Fruit fly (Drosophila melanogaster) S2 (cell line): ENCODE measurements around the gene for.

Experiments used
- CG8478 ChIP-seq: fragments of >200 bp; optimal IDR thresholded peaks from 2 replicates; lab custom pipeline; 2018
- CTCF ChIP-seq, 2 experiments: fragments of >200 bp; optimal IDR thresholded peaks; 2 replicates each; lab custom pipeline; 2018

Gene for

dm6 chr2L:3656667-3657066 lies at the start of gene for:
TSS of gene for (minus strand) at chr2L:3656953.
- TF ChIP-seq CTCF (optimal IDR thresholded peaks at IDR 0.05; lab: Kevin White, UChicago) (no peak), CG8478 (no peak)

- TF ChIP-seq CG8478, result no peak
- no peak for TF ChIP-seq CTCF (optimal IDR thresholded peaks at IDR 0.05; lab: Kevin White, UChicago)
These were observed 48.7 kb upstream of the for start, which contains the start of gene CG31778 for dm6 chr2L:3705438-3705921. TSS of gene CG31778 (minus strand) at chr2L:3705488.

dm6 chr2L:3703260-3703659 lies 46.5 kb upstream of the for start, which contains the start of gene CG2816:
TSS of gene CG2816 (plus strand) at chr2L:3703659.
- TF ChIP-seq CG8478, result no peak
- no peak for TF ChIP-seq CTCF (optimal IDR thresholded peaks at IDR 0.05; lab: Kevin White, UChicago)

- TF ChIP-seq CTCF (optimal IDR thresholded peaks at IDR 0.05; lab: Kevin White, UChicago), result no peak
- no peak for TF ChIP-seq CG8478
These were observed 44.8 kb upstream of the for start, which contains the start of gene CG43145 for dm6 chr2L:3701526-3701925. TSS of gene CG43145 (plus strand) at chr2L:3701826.

- TF ChIP-seq CTCF (optimal IDR thresholded peaks at IDR 0.05; lab: Kevin White, UChicago) (no peak), CG8478 (no peak)
These were observed 44.2 kb upstream of the for start, which contains the start of gene CG42467 for dm6 chr2L:3700990-3701389. TSS of gene CG42467 (plus strand) at chr2L:3701290.

dm6 chr2L:3700374-3700773 lies 43.6 kb upstream of the for start, which contains the start of gene Sfp24C1:
TSS of gene Sfp24C1 (plus strand) at chr2L:3700674.
- TF ChIP-seq CG8478, result no peak
- no peak for TF ChIP-seq CTCF (optimal IDR thresholded peaks at IDR 0.05; lab: Kevin White, UChicago)

- TF ChIP-seq CG8478 (no peak), CTCF (optimal IDR thresholded peaks at IDR 0.05; lab: Kevin White, UChicago) (no peak)
These were observed 43.1 kb upstream of the for start, which contains the start of gene CG42465 for dm6 chr2L:3699895-3700294. TSS of gene CG42465 (plus strand) at chr2L:3700195.

- TF ChIP-seq CTCF (optimal IDR thresholded peaks at IDR 0.05; lab: Kevin White, UChicago) (no peak), CG8478 (no peak)
These were observed 42.3 kb upstream of the for start, which contains the start of the genes CG10031 and CG42464 for dm6 chr2L:3698992-3699514. TSS of gene CG10031 (minus strand) at chr2L:3699092. TSS of gene CG42464 (plus strand) at chr2L:3699464.

- no peak for TF ChIP-seq CG8478
- no peak for TF ChIP-seq CTCF (optimal IDR thresholded peaks at IDR 0.05; lab: Kevin White, UChicago)
These were observed 41.0 kb upstream of the for start, which contains the start of gene CG3604 for dm6 chr2L:3697772-3698171. TSS of gene CG3604 (minus strand) at chr2L:3697872.

dm6 chr2L:3696438-3696837 lies 39.7 kb upstream of the for start, which contains the start of gene IM33:
TSS of gene IM33 (minus strand) at chr2L:3696658.
- no peak for TF ChIP-seq CG8478
- no peak for TF ChIP-seq CTCF (optimal IDR thresholded peaks at IDR 0.05; lab: Kevin White, UChicago)

- no peak for TF ChIP-seq CG8478
- TF ChIP-seq CTCF (optimal IDR thresholded peaks at IDR 0.05; lab: Kevin White, UChicago), result no peak
These were observed 38.6 kb upstream of the for start, which contains the start of gene CG16713 for dm6 chr2L:3695361-3695818. TSS of gene CG16713 (minus strand) at chr2L:3695411.

- TF ChIP-seq CG8478 (no peak), CTCF (optimal IDR thresholded peaks at IDR 0.05; lab: Kevin White, UChicago) (no peak)
These were observed 38.2 kb upstream of the for start, which contains the start of gene CG43165 for dm6 chr2L:3694920-3695319. TSS of gene CG43165 (minus strand) at chr2L:3695020.

- TF ChIP-seq CTCF (optimal IDR thresholded peaks at IDR 0.05; lab: Kevin White, UChicago) (no peak), CG8478 (no peak)
These were observed 37.1 kb upstream of the for start, which contains the start of gene Acp24A4 for dm6 chr2L:3693805-3694204. TSS of gene Acp24A4 (minus strand) at chr2L:3693905.

- TF ChIP-seq CG8478, result no peak
- TF ChIP-seq CTCF (optimal IDR thresholded peaks at IDR 0.05; lab: Kevin White, UChicago), result no peak
These were observed 36.3 kb upstream of the for start, which contains the start of gene CG3513 for dm6 chr2L:3693082-3693481. TSS of gene CG3513 (minus strand) at chr2L:3693182.

- TF ChIP-seq CG8478 (no peak), CTCF (optimal IDR thresholded peaks at IDR 0.05; lab: Kevin White, UChicago) (no peak)
These were observed 35.7 kb upstream of the for start, which contains the start of gene CG16704 for dm6 chr2L:3692466-3692865. TSS of gene CG16704 (minus strand) at chr2L:3692587.
